Worm (Caenorhabditis elegans): ENCODE data around the gene tbcb-1.

DNA sequence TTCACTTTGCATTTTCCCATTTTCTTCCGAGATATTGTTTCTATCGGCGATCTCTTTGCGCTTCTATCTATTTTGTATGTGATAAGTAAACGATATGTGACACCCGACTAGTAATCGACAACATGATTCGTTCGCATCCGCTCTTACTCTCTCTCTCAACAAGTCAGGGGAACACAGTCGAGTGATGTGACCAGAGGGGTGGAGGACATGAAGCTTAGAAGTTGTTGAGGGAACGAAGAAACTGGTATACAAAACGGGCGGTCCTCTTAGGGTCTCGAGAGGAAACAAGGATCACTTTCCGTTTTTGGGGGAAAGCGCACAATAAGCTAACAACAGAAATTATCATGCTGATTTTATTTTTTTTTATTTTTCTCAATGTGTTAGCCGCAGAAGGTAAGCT, 1.2 kb downstream of the tbcb-1 start, which contains the start of gene F53F4.4:
- TF ChIP-seq ceh-83 (GFP tag; optimal IDR thresholded peaks at IDR 0.05) (no peak), nhr-237 (tag; optimal IDR thresholded peaks at IDR 0.05) (no peak), ztf-11 (tag; optimal IDR thresholded peaks at IDR 0.05) (no peak), pha-4 (tag; optimal IDR thresholded peaks at IDR 0.05) (no peak), elt-1 (tag; optimal IDR thresholded peaks at IDR 0.05; ENCODE audit: borderline replicate concordance, insufficient read depth) (no peak), drap-1 (GFP tag; optimal IDR thresholded peaks at IDR 0.05) (no peak), sptf-1 (tag; optimal IDR thresholded peaks at IDR 0.05) (no peak), lin-13 (tag; optimal IDR thresholded peaks at IDR 0.05) (no peak), blmp-1 (tag; optimal IDR thresholded peaks at IDR 0.05) (no peak)

Measured in whole organism, mixed stage, embryonic.